Worm (Caenorhabditis elegans) whole organism, L2 larva: ENCODE measurements around the gene twk-5.
A peak's percentile ranks its signal among the peaks of the same experiment; 100 is the strongest.

Source experiments
- C34F6.9 ChIP-seq: fragments of 150-350 bp; optimal IDR thresholded peaks from 2 replicates; lab custom pipeline; 2014; ENCODE audit warnings: missing biosample characterization, missing genetic modification characterization
- R02D3.7 ChIP-seq: fragments of 150-350 bp; optimal IDR thresholded peaks from 2 replicates; lab custom pipeline; 2014; ENCODE audit warnings: missing biosample characterization, missing genetic modification characterization
- Y55F3AM.14 ChIP-seq: fragments of 200-800 bp; sonication (Bioruptor generic); optimal IDR thresholded peaks from 2 replicates; lab custom pipeline; 2018; ENCODE audit warnings: mild to moderate bottlenecking, missing genetic modification characterization, missing compliant biosample characterization
- ZK546.5 ChIP-seq: sonication (generic microtip); optimal IDR thresholded peaks from 2 replicates; lab custom pipeline; 2017; ENCODE audit warnings: missing biosample characterization, missing genetic modification characterization
- alr-1 ChIP-seq: fragments of 150-350 bp; optimal IDR thresholded peaks from 2 replicates; lab custom pipeline; 2014; ENCODE audit warnings: missing biosample characterization, missing genetic modification characterization
- ama-1 ChIP-seq: fragments of 150-350 bp; optimal IDR thresholded peaks from 2 replicates; lab custom pipeline; 2018; ENCODE audit warnings: inconsistent platforms
- blmp-1 ChIP-seq: sonication (generic microtip); optimal IDR thresholded peaks from 2 replicates; lab custom pipeline; 2017; ENCODE audit warnings: missing genetic modification characterization, mild to moderate bottlenecking, missing compliant biosample characterization, antibody characterized with exemption, moderate library complexity; ENCODE audit not compliant: insufficient read depth
- ceh-16 ChIP-seq: fragments of 150-350 bp; optimal IDR thresholded peaks from 2 replicates; lab custom pipeline; 2014; ENCODE audit warnings: missing biosample characterization, missing genetic modification characterization
- ceh-82 ChIP-seq: fragments of 150-350 bp; optimal IDR thresholded peaks from 2 replicates; lab custom pipeline; 2014; ENCODE audit warnings: missing biosample characterization, missing genetic modification characterization
- crh-2 ChIP-seq: sonication (generic microtip); optimal IDR thresholded peaks from 2 replicates; lab custom pipeline; 2017; ENCODE audit warnings: missing biosample characterization, missing genetic modification characterization
- egl-27 ChIP-seq: sonication (generic microtip); optimal IDR thresholded peaks from 3 replicates; lab custom pipeline; 2017; ENCODE audit warnings: missing biosample characterization, missing genetic modification reagents, missing genetic modification characterization
- elt-1 ChIP-seq: fragments of 150-350 bp; optimal IDR thresholded peaks from 2 replicates; lab custom pipeline; 2014; ENCODE audit warnings: missing biosample characterization, missing genetic modification characterization
- elt-3 ChIP-seq: sonication (generic microtip); optimal IDR thresholded peaks from 2 replicates; lab custom pipeline; 2017; ENCODE audit warnings: missing biosample characterization, missing genetic modification characterization
- fos-1 ChIP-seq: fragments of 150-350 bp; optimal IDR thresholded peaks from 2 replicates; lab custom pipeline; 2014; ENCODE audit warnings: missing biosample characterization, missing genetic modification characterization
- gmeb-1 ChIP-seq: fragments of 150-350 bp; optimal IDR thresholded peaks from 2 replicates; lab custom pipeline; 2014; ENCODE audit warnings: missing biosample characterization, missing genetic modification characterization
- lin-13 ChIP-seq: fragments of 150-350 bp; optimal IDR thresholded peaks from 2 replicates; lab custom pipeline; 2014; ENCODE audit warnings: missing biosample characterization, missing genetic modification reagents, missing genetic modification characterization
- lin-39 ChIP-seq: fragments of 150-350 bp; optimal IDR thresholded peaks from 2 replicates; lab custom pipeline; 2014; ENCODE audit warnings: missing biosample characterization, missing genetic modification reagents, missing genetic modification characterization
- lsy-2 ChIP-seq, 2 experiments: fragments of 150-350 bp in 1 of 2; sonication (generic microtip) in 1 of 2; optimal IDR thresholded peaks; 2 replicates each; lab custom pipeline; 2014 to 2017; ENCODE audit warnings: missing biosample characterization in 2 of 2, missing genetic modification characterization in 2 of 2
- mdl-1 ChIP-seq, 2 experiments: fragments of 150-350 bp in 1 of 2; sonication (generic microtip) in 1 of 2; optimal IDR thresholded peaks; 2 replicates each; lab custom pipeline; 2017; ENCODE audit warnings: missing biosample characterization in 2 of 2, missing genetic modification characterization in 2 of 2
- nhr-11 ChIP-seq: fragments of 150-350 bp; optimal IDR thresholded peaks from 2 replicates; lab custom pipeline; 2014; ENCODE audit warnings: missing biosample characterization, missing genetic modification characterization
- nhr-12 ChIP-seq: fragments of 150-350 bp; optimal IDR thresholded peaks from 2 replicates; lab custom pipeline; 2014; ENCODE audit warnings: missing biosample characterization, missing genetic modification characterization
- nhr-129 ChIP-seq: fragments of 150-350 bp; optimal IDR thresholded peaks from 2 replicates; lab custom pipeline; 2014; ENCODE audit warnings: missing biosample characterization, missing genetic modification characterization
- nhr-21 ChIP-seq: fragments of 150-350 bp; optimal IDR thresholded peaks from 2 replicates; lab custom pipeline; 2014; ENCODE audit warnings: missing biosample characterization, missing genetic modification characterization
- nhr-237 ChIP-seq: fragments of 150-350 bp; optimal IDR thresholded peaks from 2 replicates; lab custom pipeline; 2014; ENCODE audit warnings: missing biosample characterization, missing genetic modification characterization
- nhr-25 ChIP-seq: fragments of 150-350 bp; sonication (generic microtip); optimal IDR thresholded peaks from 3 replicates; lab custom pipeline; 2014; ENCODE audit warnings: missing biosample characterization, missing genetic modification characterization
- nhr-6 ChIP-seq: fragments of 150-350 bp; optimal IDR thresholded peaks from 2 replicates; lab custom pipeline; 2014; ENCODE audit warnings: missing biosample characterization, missing genetic modification characterization
- nhr-77 ChIP-seq: fragments of 150-350 bp; optimal IDR thresholded peaks from 2 replicates; lab custom pipeline; 2014; ENCODE audit warnings: missing biosample characterization, missing genetic modification characterization
- peb-1 ChIP-seq: fragments of 150-350 bp; optimal IDR thresholded peaks from 2 replicates; lab custom pipeline; 2014; ENCODE audit warnings: missing biosample characterization, missing genetic modification characterization
- sem-4 ChIP-seq: fragments of 150-350 bp; optimal IDR thresholded peaks from 2 replicates; lab custom pipeline; 2014; ENCODE audit warnings: missing biosample characterization, missing genetic modification reagents, missing genetic modification characterization
- skn-1 ChIP-seq: sonication (generic microtip); optimal IDR thresholded peaks from 2 replicates; lab custom pipeline; 2017; ENCODE audit warnings: missing biosample characterization, missing genetic modification characterization
- sma-3 ChIP-seq: sonication (generic microtip); optimal IDR thresholded peaks from 2 replicates; lab custom pipeline; 2016; ENCODE audit warnings: missing genetic modification reagents, missing genetic modification characterization, missing compliant biosample characterization
- sma-9 ChIP-seq, 2 experiments: fragments of 150-350 bp in 1 of 2; sonication (generic microtip) in 1 of 2; optimal IDR thresholded peaks; 2 replicates each; lab custom pipeline; 2014 to 2016; ENCODE audit warnings: missing genetic modification characterization in 2 of 2, mild to moderate bottlenecking in 1 of 2, missing biosample characterization in 1 of 2, missing compliant biosample characterization in 1 of 2, missing genetic modification reagents in 1 of 2, moderate library complexity in 1 of 2
- snpc-4 ChIP-seq: fragments of 150-350 bp; optimal IDR thresholded peaks from 2 replicates; lab custom pipeline; 2014; ENCODE audit warnings: missing biosample characterization, missing genetic modification characterization
- unc-39 ChIP-seq: fragments of 150-350 bp; optimal IDR thresholded peaks from 2 replicates; lab custom pipeline; 2014; ENCODE audit warnings: missing biosample characterization, missing genetic modification characterization
- zag-1 ChIP-seq: fragments of 150-350 bp; optimal IDR thresholded peaks from 2 replicates; lab custom pipeline; 2014; ENCODE audit warnings: missing biosample characterization, missing genetic modification characterization
- ztf-1 ChIP-seq: fragments of 200-800 bp; sonication (Bioruptor generic); conservative IDR thresholded peaks from 2 replicates; pipeline ENCODE4 v1.3.6; 2022; ENCODE audit warnings: missing genetic modification characterization, missing compliant biosample characterization
- ztf-11 ChIP-seq: sonication (generic microtip); optimal IDR thresholded peaks from 2 replicates; lab custom pipeline; 2017; ENCODE audit warnings: missing biosample characterization, missing genetic modification characterization
- ztf-4 ChIP-seq: fragments of 150-350 bp; optimal IDR thresholded peaks from 2 replicates; lab custom pipeline; 2014; ENCODE audit warnings: missing biosample characterization, missing genetic modification characterization

Gene twk-5

ce11 chrII:11473525-11474181, 11.4 kb downstream of the twk-5 start, which contains the start of the genes metl-1 and W02B12.11 (continued):
- peak; percentile 84 to 92 for TF ChIP-seq lsy-2 (tag; optimal IDR thresholded peaks at IDR 0.05; lab: Kevin White, UChicago)
- TF ChIP-seq egl-27 = peak; percentile 32
- TF ChIP-seq snpc-4 (tag; lab: Kevin White, UChicago) = peak; percentile 77
- TF ChIP-seq nhr-6 (tag; lab: Kevin White, UChicago) = peak; percentile 38
- peak; percentile 88 for TF ChIP-seq sem-4 (tag; lab: Kevin White, UChicago)
- TF ChIP-seq ZK546.5 (tag; lab: Kevin White, UChicago) = no peak
- no peak for TF ChIP-seq mdl-1 (tag; optimal IDR thresholded peaks at IDR 0.05; lab: Kevin White, UChicago)
- peak; percentile 21 for TF ChIP-seq ceh-16 (tag; lab: Kevin White, UChicago)
- TF ChIP-seq nhr-237 (tag; lab: Kevin White, UChicago) = no peak
- no peak for TF ChIP-seq lin-39
- TF ChIP-seq ztf-11 (tag; lab: Kevin White, UChicago) = no peak

ce11 chrII:11472542-11472941, 12.6 kb downstream of the twk-5 start:
- TF ChIP-seq blmp-1 (tag; lab: Kevin White, UChicago) (peak; percentile 95), R02D3.7 (tag; lab: Kevin White, UChicago) (no peak), mdl-1 (tag; optimal IDR thresholded peaks at IDR 0.05; lab: Kevin White, UChicago) (peak in 1 of 2 experiments; percentile 55), ztf-1 (no peak), ceh-16 (tag; lab: Kevin White, UChicago) (no peak), sem-4 (tag; lab: Kevin White, UChicago) (peak; percentile 21), lsy-2 (tag; optimal IDR thresholded peaks at IDR 0.05; lab: Kevin White, UChicago) (peak in 1 of 2 experiments; percentile 23), nhr-25 (tag; lab: Kevin White, UChicago) (peak; percentile 62), gmeb-1 (tag; lab: Kevin White, UChicago) (peak; percentile 25), Y55F3AM.14 (GFP tag; lab: Kevin White, UChicago) (no peak), fos-1 (tag; lab: Kevin White, UChicago) (peak; percentile 81), elt-1 (tag; lab: Kevin White, UChicago) (no peak), crh-2 (tag; lab: Kevin White, UChicago) (peak; percentile 42), snpc-4 (tag; lab: Kevin White, UChicago) (no peak), elt-3 (tag; lab: Kevin White, UChicago) (no peak), sma-9 (GFP tag; optimal IDR thresholded peaks at IDR 0.05; lab: Kevin White, UChicago) (peak; percentile 80), sma-9 (tag; optimal IDR thresholded peaks at IDR 0.05; lab: Kevin White, UChicago) (no peak), peb-1 (no peak), nhr-6 (tag; lab: Kevin White, UChicago) (no peak), nhr-11 (tag; lab: Kevin White, UChicago) (no peak), ceh-82 (tag; lab: Kevin White, UChicago) (no peak), nhr-77 (tag; lab: Kevin White, UChicago) (no peak), C34F6.9 (tag; lab: Kevin White, UChicago) (peak; percentile 21), nhr-21 (tag; lab: Kevin White, UChicago) (peak; percentile 79), sma-3 (GFP tag; lab: Kevin White, UChicago) (peak; percentile 53), ZK546.5 (tag; lab: Kevin White, UChicago) (no peak), nhr-129 (tag; lab: Kevin White, UChicago) (peak; percentile 36)
- TF ChIP-seq, all 48 proteins: peak for 13

ce11 chrII:11471916-11472315, 13.2 kb downstream of the twk-5 start, which contains the start of gene mfn-1:
TSS of gene mfn-1 (minus strand) at chrII:11472016.
- TF ChIP-seq elt-3 (tag; lab: Kevin White, UChicago) = no peak
- TF ChIP-seq lin-13 (GFP tag; lab: Kevin White, UChicago) = no peak
- no peak for TF ChIP-seq zag-1
- no peak for TF ChIP-seq ceh-16 (tag; lab: Kevin White, UChicago)
- TF ChIP-seq, all 48 proteins: peak for 0

ce11 chrII:11469574-11470108, 15.5 kb downstream of the twk-5 start, which contains the start of gene cisd-1:
TSS of gene cisd-1 (minus strand) at chrII:11469624.
- TF ChIP-seq egl-27 (no peak), ztf-11 (tag; lab: Kevin White, UChicago) (no peak), crh-2 (tag; lab: Kevin White, UChicago) (peak; percentile 40), sma-9 (GFP tag; optimal IDR thresholded peaks at IDR 0.05; lab: Kevin White, UChicago) (peak; percentile 17), sma-9 (tag; optimal IDR thresholded peaks at IDR 0.05; lab: Kevin White, UChicago) (no peak), alr-1 (tag; lab: Kevin White, UChicago) (no peak), nhr-25 (tag; lab: Kevin White, UChicago) (no peak), C34F6.9 (tag; lab: Kevin White, UChicago) (peak; percentile 21), nhr-12 (no peak), ama-1 (lab: Kevin White, UChicago) (no peak), lin-13 (GFP tag; lab: Kevin White, UChicago) (no peak), unc-39 (tag; lab: Kevin White, UChicago) (no peak), Y55F3AM.14 (GFP tag; lab: Kevin White, UChicago) (no peak), elt-3 (tag; lab: Kevin White, UChicago) (no peak), ceh-16 (tag; lab: Kevin White, UChicago) (no peak), ztf-4 (no peak), ceh-82 (tag; lab: Kevin White, UChicago) (no peak), lsy-2 (tag; optimal IDR thresholded peaks at IDR 0.05; lab: Kevin White, UChicago) (peak in 1 of 2 experiments; percentile 14), sma-3 (GFP tag; lab: Kevin White, UChicago) (no peak), mdl-1 (tag; optimal IDR thresholded peaks at IDR 0.05; lab: Kevin White, UChicago) (no peak), peb-1 (no peak), elt-1 (tag; lab: Kevin White, UChicago) (no peak), skn-1 (no peak), fos-1 (tag; lab: Kevin White, UChicago) (peak; percentile 58)
